Worm (Caenorhabditis elegans) whole organism, early embryonic: ENCODE measurements around the gene dmsr-16.

ENCODE experiments used
- F13C5.2 ChIP-seq: sonication (generic microtip); optimal IDR thresholded peaks from 2 replicates; lab custom pipeline; 2017; ENCODE audit warnings: mild to moderate bottlenecking, missing genetic modification characterization, inconsistent platforms, missing compliant biosample characterization
- ceh-13 ChIP-seq: fragments of 200-800 bp; sonication (Bioruptor generic); optimal IDR thresholded peaks from 2 replicates; lab custom pipeline; 2018; ENCODE audit warnings: mild to moderate bottlenecking, missing genetic modification characterization, missing compliant biosample characterization

DNA sequence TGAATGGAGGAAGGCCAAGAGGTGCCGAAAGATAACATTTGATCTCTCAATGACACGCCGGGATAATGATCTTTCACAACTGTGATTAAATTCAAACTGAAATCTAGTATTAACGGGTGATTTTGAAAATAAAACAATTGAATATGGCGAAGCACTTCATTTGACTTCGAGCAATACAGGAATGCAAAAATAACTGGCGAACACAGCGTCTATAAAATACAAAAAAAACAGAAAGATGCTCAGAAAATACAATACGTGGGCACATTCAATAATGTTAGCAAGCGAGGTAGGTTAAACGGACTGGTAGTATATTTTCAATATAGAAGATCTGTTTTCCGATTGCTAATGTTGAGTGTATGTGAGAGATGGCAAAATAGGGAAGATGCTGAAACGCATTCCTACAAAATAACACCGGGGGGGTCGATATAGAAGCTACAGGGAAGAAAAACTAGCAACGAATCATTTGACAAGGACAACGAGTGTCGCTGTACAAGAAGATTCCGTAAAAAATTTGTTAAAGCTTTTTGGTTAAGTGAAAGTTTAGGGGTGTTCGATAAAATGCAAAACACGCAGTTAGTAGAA is 25.7 kb downstream of the dmsr-16 start:
- no peak for TF ChIP-seq F13C5.2 (tag; lab: Kevin White, UChicago)
- no peak for TF ChIP-seq ceh-13
